Worm (Caenorhabditis elegans) whole organism, L2 larva: ENCODE measurements around the gene hlb-1.

Source experiments
- C34F6.9 ChIP-seq: fragments of 150-350 bp; optimal IDR thresholded peaks from 2 replicates; lab custom pipeline; 2014; ENCODE audit warnings: missing biosample characterization, missing genetic modification characterization
- F13H6.1 ChIP-seq: sonication (generic microtip); optimal IDR thresholded peaks from 2 replicates; lab custom pipeline; 2016; ENCODE audit warnings: missing genetic modification characterization, missing compliant biosample characterization
- R02D3.7 ChIP-seq: fragments of 150-350 bp; optimal IDR thresholded peaks from 2 replicates; lab custom pipeline; 2014; ENCODE audit warnings: missing biosample characterization, missing genetic modification characterization
- Y55F3AM.14 ChIP-seq: fragments of 200-800 bp; sonication (Bioruptor generic); optimal IDR thresholded peaks from 2 replicates; lab custom pipeline; 2018; ENCODE audit warnings: mild to moderate bottlenecking, missing genetic modification characterization, missing compliant biosample characterization
- ZK546.5 ChIP-seq: sonication (generic microtip); optimal IDR thresholded peaks from 2 replicates; lab custom pipeline; 2017; ENCODE audit warnings: missing biosample characterization, missing genetic modification characterization
- alr-1 ChIP-seq: fragments of 150-350 bp; optimal IDR thresholded peaks from 2 replicates; lab custom pipeline; 2014; ENCODE audit warnings: missing biosample characterization, missing genetic modification characterization
- aly-2 ChIP-seq: fragments of 150-350 bp; optimal IDR thresholded peaks from 2 replicates; lab custom pipeline; 2014; ENCODE audit warnings: missing biosample characterization, missing genetic modification characterization
- ama-1 ChIP-seq: fragments of 150-350 bp; optimal IDR thresholded peaks from 2 replicates; lab custom pipeline; 2018; ENCODE audit warnings: inconsistent platforms
- blmp-1 ChIP-seq: sonication (generic microtip); optimal IDR thresholded peaks from 2 replicates; lab custom pipeline; 2017; ENCODE audit warnings: missing genetic modification characterization, mild to moderate bottlenecking, missing compliant biosample characterization, antibody characterized with exemption, moderate library complexity; ENCODE audit not compliant: insufficient read depth
- ceh-16 ChIP-seq: fragments of 150-350 bp; optimal IDR thresholded peaks from 2 replicates; lab custom pipeline; 2014; ENCODE audit warnings: missing biosample characterization, missing genetic modification characterization
- ceh-82 ChIP-seq: fragments of 150-350 bp; optimal IDR thresholded peaks from 2 replicates; lab custom pipeline; 2014; ENCODE audit warnings: missing biosample characterization, missing genetic modification characterization
- crh-2 ChIP-seq: sonication (generic microtip); optimal IDR thresholded peaks from 2 replicates; lab custom pipeline; 2017; ENCODE audit warnings: missing biosample characterization, missing genetic modification characterization
- dmd-4 ChIP-seq: sonication (generic microtip); optimal IDR thresholded peaks from 2 replicates; lab custom pipeline; 2017; ENCODE audit warnings: missing biosample characterization, missing genetic modification characterization
- egl-27 ChIP-seq: sonication (generic microtip); optimal IDR thresholded peaks from 3 replicates; lab custom pipeline; 2017; ENCODE audit warnings: missing biosample characterization, missing genetic modification reagents, missing genetic modification characterization
- elt-1 ChIP-seq: fragments of 150-350 bp; optimal IDR thresholded peaks from 2 replicates; lab custom pipeline; 2014; ENCODE audit warnings: missing biosample characterization, missing genetic modification characterization
- elt-3 ChIP-seq: sonication (generic microtip); optimal IDR thresholded peaks from 2 replicates; lab custom pipeline; 2017; ENCODE audit warnings: missing biosample characterization, missing genetic modification characterization
- fos-1 ChIP-seq: fragments of 150-350 bp; optimal IDR thresholded peaks from 2 replicates; lab custom pipeline; 2014; ENCODE audit warnings: missing biosample characterization, missing genetic modification characterization
- gmeb-1 ChIP-seq: fragments of 150-350 bp; optimal IDR thresholded peaks from 2 replicates; lab custom pipeline; 2014; ENCODE audit warnings: missing biosample characterization, missing genetic modification characterization
- lin-11 ChIP-seq: fragments of 150-350 bp; sonication (generic microtip); optimal IDR thresholded peaks from 2 replicates; lab custom pipeline; 2014; ENCODE audit warnings: missing biosample characterization, missing genetic modification characterization, inconsistent platforms, mixed read lengths
- lin-13 ChIP-seq: fragments of 150-350 bp; optimal IDR thresholded peaks from 2 replicates; lab custom pipeline; 2014; ENCODE audit warnings: missing biosample characterization, missing genetic modification reagents, missing genetic modification characterization
- lin-39 ChIP-seq: fragments of 150-350 bp; optimal IDR thresholded peaks from 2 replicates; lab custom pipeline; 2014; ENCODE audit warnings: missing biosample characterization, missing genetic modification reagents, missing genetic modification characterization
- lsy-2 ChIP-seq, 2 experiments: fragments of 150-350 bp in 1 of 2; sonication (generic microtip) in 1 of 2; optimal IDR thresholded peaks; 2 replicates each; lab custom pipeline; 2014 to 2017; ENCODE audit warnings: missing biosample characterization in 2 of 2, missing genetic modification characterization in 2 of 2
- mab-5 ChIP-seq: fragments of 150-350 bp; optimal IDR thresholded peaks from 2 replicates; lab custom pipeline; 2014; ENCODE audit warnings: missing biosample characterization, missing genetic modification characterization
- mbf-1 ChIP-seq: sonication (generic microtip); optimal IDR thresholded peaks from 2 replicates; lab custom pipeline; 2017; ENCODE audit warnings: missing biosample characterization, missing genetic modification characterization
- mdl-1 ChIP-seq, 2 experiments: fragments of 150-350 bp in 1 of 2; sonication (generic microtip) in 1 of 2; optimal IDR thresholded peaks; 2 replicates each; lab custom pipeline; 2017; ENCODE audit warnings: missing biosample characterization in 2 of 2, missing genetic modification characterization in 2 of 2
- nhr-10 ChIP-seq: sonication (generic microtip); optimal IDR thresholded peaks from 2 replicates; lab custom pipeline; 2017; ENCODE audit warnings: missing biosample characterization, missing genetic modification characterization
- nhr-11 ChIP-seq: fragments of 150-350 bp; optimal IDR thresholded peaks from 2 replicates; lab custom pipeline; 2014; ENCODE audit warnings: missing biosample characterization, missing genetic modification characterization
- nhr-12 ChIP-seq: fragments of 150-350 bp; optimal IDR thresholded peaks from 2 replicates; lab custom pipeline; 2014; ENCODE audit warnings: missing biosample characterization, missing genetic modification characterization
- nhr-129 ChIP-seq: fragments of 150-350 bp; optimal IDR thresholded peaks from 2 replicates; lab custom pipeline; 2014; ENCODE audit warnings: missing biosample characterization, missing genetic modification characterization
- nhr-21 ChIP-seq: fragments of 150-350 bp; optimal IDR thresholded peaks from 2 replicates; lab custom pipeline; 2014; ENCODE audit warnings: missing biosample characterization, missing genetic modification characterization
- nhr-23 ChIP-seq: fragments of 150-350 bp; optimal IDR thresholded peaks from 2 replicates; lab custom pipeline; 2014; ENCODE audit warnings: missing biosample characterization, missing genetic modification reagents, missing genetic modification characterization
- nhr-237 ChIP-seq: fragments of 150-350 bp; optimal IDR thresholded peaks from 2 replicates; lab custom pipeline; 2014; ENCODE audit warnings: missing biosample characterization, missing genetic modification characterization
- nhr-25 ChIP-seq: fragments of 150-350 bp; sonication (generic microtip); optimal IDR thresholded peaks from 3 replicates; lab custom pipeline; 2014; ENCODE audit warnings: missing biosample characterization, missing genetic modification characterization
- nhr-6 ChIP-seq: fragments of 150-350 bp; optimal IDR thresholded peaks from 2 replicates; lab custom pipeline; 2014; ENCODE audit warnings: missing biosample characterization, missing genetic modification characterization
- nhr-77 ChIP-seq: fragments of 150-350 bp; optimal IDR thresholded peaks from 2 replicates; lab custom pipeline; 2014; ENCODE audit warnings: missing biosample characterization, missing genetic modification characterization
- peb-1 ChIP-seq: fragments of 150-350 bp; optimal IDR thresholded peaks from 2 replicates; lab custom pipeline; 2014; ENCODE audit warnings: missing biosample characterization, missing genetic modification characterization
- skn-1 ChIP-seq: sonication (generic microtip); optimal IDR thresholded peaks from 2 replicates; lab custom pipeline; 2017; ENCODE audit warnings: missing biosample characterization, missing genetic modification characterization
- sma-3 ChIP-seq: sonication (generic microtip); optimal IDR thresholded peaks from 2 replicates; lab custom pipeline; 2016; ENCODE audit warnings: missing genetic modification reagents, missing genetic modification characterization, missing compliant biosample characterization
- sma-9 ChIP-seq, 2 experiments: fragments of 150-350 bp in 1 of 2; sonication (generic microtip) in 1 of 2; optimal IDR thresholded peaks; 2 replicates each; lab custom pipeline; 2014 to 2016; ENCODE audit warnings: missing genetic modification characterization in 2 of 2, mild to moderate bottlenecking in 1 of 2, missing biosample characterization in 1 of 2, missing compliant biosample characterization in 1 of 2, missing genetic modification reagents in 1 of 2, moderate library complexity in 1 of 2
- snpc-4 ChIP-seq: fragments of 150-350 bp; optimal IDR thresholded peaks from 2 replicates; lab custom pipeline; 2014; ENCODE audit warnings: missing biosample characterization, missing genetic modification characterization
- unc-39 ChIP-seq: fragments of 150-350 bp; optimal IDR thresholded peaks from 2 replicates; lab custom pipeline; 2014; ENCODE audit warnings: missing biosample characterization, missing genetic modification characterization
- unc-55 ChIP-seq: fragments of 150-350 bp; sonication (generic microtip); optimal IDR thresholded peaks from 3 replicates; lab custom pipeline; 2014; ENCODE audit warnings: missing biosample characterization, missing genetic modification reagents, missing genetic modification characterization
- unc-62 ChIP-seq: fragments of 150-350 bp; optimal IDR thresholded peaks from 2 replicates; lab custom pipeline; 2014; ENCODE audit warnings: missing biosample characterization, missing genetic modification reagents, missing genetic modification characterization
- zag-1 ChIP-seq: fragments of 150-350 bp; optimal IDR thresholded peaks from 2 replicates; lab custom pipeline; 2014; ENCODE audit warnings: missing biosample characterization, missing genetic modification characterization
- ztf-1 ChIP-seq: fragments of 200-800 bp; sonication (Bioruptor generic); conservative IDR thresholded peaks from 2 replicates; pipeline ENCODE4 v1.3.6; 2022; ENCODE audit warnings: missing genetic modification characterization, missing compliant biosample characterization
- ztf-11 ChIP-seq: sonication (generic microtip); optimal IDR thresholded peaks from 2 replicates; lab custom pipeline; 2017; ENCODE audit warnings: missing biosample characterization, missing genetic modification characterization
- ztf-4 ChIP-seq: fragments of 150-350 bp; optimal IDR thresholded peaks from 2 replicates; lab custom pipeline; 2014; ENCODE audit warnings: missing biosample characterization, missing genetic modification characterization

hlb-1 gene

ce11 chrX:13918143-13918542 is 35.6 kb upstream of the hlb-1 start:
- no peak for TF ChIP-seq egl-27 (tag; lab: Kevin White, UChicago)
- no peak for TF ChIP-seq alr-1 (tag; lab: Kevin White, UChicago)
- TF ChIP-seq nhr-237, result no peak
- TF ChIP-seq nhr-12 (tag; lab: Kevin White, UChicago), result no peak
- no peak for TF ChIP-seq nhr-129
- no peak for TF ChIP-seq lin-39 (tag; lab: Kevin White, UChicago)
- no peak for TF ChIP-seq mdl-1 (tag; optimal IDR thresholded peaks at IDR 0.05; lab: Kevin White, UChicago)
- no peak for TF ChIP-seq ztf-4 (tag; lab: Kevin White, UChicago)
- TF ChIP-seq gmeb-1 (tag; lab: Kevin White, UChicago), result peak; percentile 6
- no peak for TF ChIP-seq blmp-1 (tag; lab: Kevin White, UChicago)
- peak; percentile 16 for TF ChIP-seq crh-2 (tag; lab: Kevin White, UChicago)
- no peak for TF ChIP-seq aly-2 (tag; lab: Kevin White, UChicago)
- no peak for TF ChIP-seq sma-9 (GFP tag; optimal IDR thresholded peaks at IDR 0.05; lab: Kevin White, UChicago)
- no peak for TF ChIP-seq sma-9 (tag; optimal IDR thresholded peaks at IDR 0.05; lab: Kevin White, UChicago)
- TF ChIP-seq elt-3 (tag; lab: Kevin White, UChicago), result no peak
- no peak for TF ChIP-seq dmd-4 (tag; lab: Kevin White, UChicago)
- peak; percentile 46 for TF ChIP-seq unc-55
- TF ChIP-seq nhr-77 (tag; lab: Kevin White, UChicago), result no peak
- TF ChIP-seq F13H6.1 (tag; lab: Kevin White, UChicago), result no peak
- TF ChIP-seq nhr-11 (tag; lab: Kevin White, UChicago), result no peak
- TF ChIP-seq lsy-2 (tag; optimal IDR thresholded peaks at IDR 0.05; lab: Kevin White, UChicago), result peak in 1 of 2 experiments; percentile 46
- no peak for TF ChIP-seq nhr-21 (tag; lab: Kevin White, UChicago)

DNA sequence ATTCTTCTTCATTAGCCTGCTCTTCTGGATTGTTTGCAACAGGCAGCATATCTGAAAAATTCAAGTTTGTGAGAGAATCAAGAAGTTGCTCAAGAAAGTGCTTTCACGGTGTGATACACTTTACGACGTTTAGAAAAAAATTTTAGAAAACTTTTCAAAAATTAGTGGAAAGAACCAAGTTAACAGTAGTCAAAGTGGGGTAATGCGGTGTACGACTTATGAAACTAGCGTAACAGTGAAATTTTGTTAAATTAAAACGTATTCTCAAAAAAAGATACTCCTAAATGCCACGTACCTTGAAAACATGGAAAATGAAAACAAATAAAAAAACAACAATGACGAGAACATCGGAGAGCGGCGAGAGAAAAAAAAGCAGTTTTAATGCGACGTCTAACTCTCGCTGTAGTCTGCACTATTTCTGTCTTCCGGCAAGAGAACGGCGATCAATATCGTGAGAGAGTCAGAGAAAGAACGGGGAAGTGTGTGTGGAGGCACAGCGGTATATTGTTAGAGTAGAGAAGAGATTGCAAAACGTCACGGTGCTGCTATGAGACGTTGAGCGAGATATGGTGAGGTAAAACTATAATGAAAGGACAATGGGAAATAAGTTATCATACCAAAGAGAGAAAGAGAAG is 34.7 kb upstream of the hlb-1 start, which contains the start of gene ekl-5:
TSS of gene ekl-5 (minus strand) at position 51 of the 635 bp plus-strand sequence.
- no peak for TF ChIP-seq ZK546.5 (tag; lab: Kevin White, UChicago)
- no peak for TF ChIP-seq dmd-4 (tag; lab: Kevin White, UChicago)
- TF ChIP-seq ztf-1 (GFP tag; lab: Robert Waterston, UW), result no peak
- peak; percentile 58 for TF ChIP-seq sma-3 (GFP tag; lab: Kevin White, UChicago)
- TF ChIP-seq unc-55, result peak; percentile 70
- peak; percentile 55 for TF ChIP-seq nhr-6 (tag; lab: Kevin White, UChicago)
- TF ChIP-seq lin-39 (tag; lab: Kevin White, UChicago), result no peak
- no peak for TF ChIP-seq zag-1 (tag; lab: Kevin White, UChicago)
- no peak for TF ChIP-seq Y55F3AM.14
- TF ChIP-seq nhr-237, result no peak
- no peak for TF ChIP-seq gmeb-1 (tag; lab: Kevin White, UChicago)
- peak; percentile 78 for TF ChIP-seq sma-9 (GFP tag; optimal IDR thresholded peaks at IDR 0.05; lab: Kevin White, UChicago)
- no peak for TF ChIP-seq sma-9 (tag; optimal IDR thresholded peaks at IDR 0.05; lab: Kevin White, UChicago)
- no peak for TF ChIP-seq R02D3.7 (tag; lab: Kevin White, UChicago)
- no peak for TF ChIP-seq ama-1 (lab: Kevin White, UChicago)
- TF ChIP-seq egl-27 (tag; lab: Kevin White, UChicago), result peak; percentile 61
- peak; percentile 87 for TF ChIP-seq fos-1 (tag; lab: Kevin White, UChicago)
- TF ChIP-seq lin-11 (tag; lab: Kevin White, UChicago), result no peak
- TF ChIP-seq lin-13 (GFP tag; lab: Kevin White, UChicago), result no peak
- TF ChIP-seq elt-3 (tag; lab: Kevin White, UChicago), result no peak
- TF ChIP-seq alr-1 (tag; lab: Kevin White, UChicago), result no peak
- TF ChIP-seq ceh-16 (tag; lab: Kevin White, UChicago), result peak; percentile 1
- TF ChIP-seq mdl-1 (tag; optimal IDR thresholded peaks at IDR 0.05; lab: Kevin White, UChicago), result no peak
- TF ChIP-seq ceh-82 (tag; lab: Kevin White, UChicago), result no peak
- TF ChIP-seq nhr-12 (tag; lab: Kevin White, UChicago), result no peak
- peak; percentile 70 for TF ChIP-seq F13H6.1 (tag; lab: Kevin White, UChicago)
- no peak for TF ChIP-seq ztf-11 (tag; lab: Kevin White, UChicago)
- TF ChIP-seq peb-1 (tag; lab: Kevin White, UChicago), result no peak
- no peak for TF ChIP-seq mbf-1 (tag; lab: Kevin White, UChicago)
- peak; percentile 76 for TF ChIP-seq C34F6.9 (tag; lab: Kevin White, UChicago)
- TF ChIP-seq nhr-10 (tag; lab: Kevin White, UChicago), result no peak
- no peak for TF ChIP-seq nhr-23 (tag; lab: Kevin White, UChicago)
- no peak for TF ChIP-seq unc-39
- TF ChIP-seq nhr-11 (tag; lab: Kevin White, UChicago), result no peak
- TF ChIP-seq mab-5 (tag; lab: Kevin White, UChicago), result no peak
- TF ChIP-seq crh-2 (tag; lab: Kevin White, UChicago), result peak; percentile 80
- peak; percentile 52 for TF ChIP-seq nhr-129
- TF ChIP-seq snpc-4, result no peak
- no peak for TF ChIP-seq skn-1
- TF ChIP-seq elt-1 (tag; lab: Kevin White, UChicago), result no peak
- peak; percentile 50 for TF ChIP-seq nhr-25
- peak; percentile 2 for TF ChIP-seq nhr-21 (tag; lab: Kevin White, UChicago)
- TF ChIP-seq lsy-2 (tag; optimal IDR thresholded peaks at IDR 0.05; lab: Kevin White, UChicago), result peak in 1 of 2 experiments; percentile 65
- no peak for TF ChIP-seq ztf-4 (tag; lab: Kevin White, UChicago)
- TF ChIP-seq blmp-1 (tag; lab: Kevin White, UChicago), result no peak
- no peak for TF ChIP-seq unc-62 (GFP tag; lab: Kevin White, UChicago)
- no peak for TF ChIP-seq nhr-77 (tag; lab: Kevin White, UChicago)
- TF ChIP-seq aly-2 (tag; lab: Kevin White, UChicago), result no peak
